Fruit fly (Drosophila melanogaster) S2 (cell line): Measurements from ENCODE around the gene CG3857.

Experiments used
- CG8478 ChIP-seq: fragments of >200 bp; optimal IDR thresholded peaks from 2 replicates; lab custom pipeline; 2018
- CTCF ChIP-seq, 2 experiments: fragments of >200 bp; optimal IDR thresholded peaks; 2 replicates each; lab custom pipeline; 2018

The CG3857 gene

dm6 chrX:1900123-1900818, 39.6 kb downstream of the CG3857 start, which contains the start of gene arm:
arm (minus strand) TSS chrX:1900646.
- TF ChIP-seq CG8478 (lab: Kevin White, UChicago) (no peak), CTCF (optimal IDR thresholded peaks at IDR 0.05; lab: Kevin White, UChicago) (no peak)

dm6 chrX:1899445-1900085, 40.3 kb downstream of the CG3857 start:
- no peak for TF ChIP-seq CTCF (optimal IDR thresholded peaks at IDR 0.05; lab: Kevin White, UChicago)
- no peak for TF ChIP-seq CG8478 (lab: Kevin White, UChicago)

- TF ChIP-seq CTCF (optimal IDR thresholded peaks at IDR 0.05; lab: Kevin White, UChicago): no peak
These were observed 42.5 kb downstream of the CG3857 start for dm6 chrX:1897384-1897783.

- TF ChIP-seq CTCF (optimal IDR thresholded peaks at IDR 0.05; lab: Kevin White, UChicago) (no peak), CG8478 (lab: Kevin White, UChicago) (no peak)
These were observed 46.3 kb downstream of the CG3857 start for dm6 chrX:1893532-1893931.

- TF ChIP-seq CTCF (optimal IDR thresholded peaks at IDR 0.05; lab: Kevin White, UChicago) (peak in 1 of 2 experiments; percentile 33), CG8478 (lab: Kevin White, UChicago) (no peak)
These were observed 49.9 kb downstream of the CG3857 start, which contains the start of the genes trr and mRpL16 for dm6 chrX:1889926-1890325. trr (minus strand) TSS chrX:1889950. mRpL16 (plus strand) TSS chrX:1890256.
